Worm (Caenorhabditis elegans) whole organism, L4 larva: ENCODE results near the gene F43C11.2.
A peak's percentile ranks its signal among the peaks of the same experiment; 100 is the strongest.

Source experiments
- F37D6.2 ChIP-seq: sonication (generic microtip); optimal IDR thresholded peaks from 2 replicates; lab custom pipeline; 2016; ENCODE audit warnings: mild to moderate bottlenecking, missing genetic modification characterization, missing compliant biosample characterization
- T26A8.4 ChIP-seq: fragments of 200-800 bp; sonication (Bioruptor generic); IDR thresholded peaks from 2 replicates; pipeline ENCODE4 v1.3.6; 2022; ENCODE audit warnings: missing genetic modification characterization, missing compliant biosample characterization
- Y5F2A.4 ChIP-seq: fragments of 200-800 bp; sonication (Bioruptor generic); optimal IDR thresholded peaks from 2 replicates; lab custom pipeline; 2018; ENCODE audit warnings: mild to moderate bottlenecking, missing genetic modification characterization, missing compliant biosample characterization
- Y75B8A.6 ChIP-seq: fragments of 200-800 bp; sonication (Bioruptor generic); IDR thresholded peaks from 2 replicates; pipeline ENCODE4 v1.3.6; 2022; ENCODE audit warnings: missing genetic modification reagents, missing genetic modification characterization, missing compliant biosample characterization
- aha-1 ChIP-seq: fragments of 150-350 bp; peaks from one replicate; lab custom pipeline; 2014; ENCODE audit warnings: missing biosample characterization, missing genetic modification characterization
- attf-4 ChIP-seq: sonication (generic microtip); optimal IDR thresholded peaks from 3 replicates; lab custom pipeline; 2017; ENCODE audit warnings: missing biosample characterization, missing genetic modification characterization
- ceh-20 ChIP-seq: fragments of 200-800 bp; sonication (Bioruptor generic); IDR thresholded peaks from 2 replicates; pipeline ENCODE4 v1.3.6; 2022; ENCODE audit warnings: missing genetic modification reagents, missing genetic modification characterization, missing compliant biosample characterization
- ceh-44 ChIP-seq: fragments of 200-800 bp; sonication (Bioruptor generic); IDR thresholded peaks from 2 replicates; pipeline ENCODE4 v1.3.6; 2022; ENCODE audit warnings: missing genetic modification reagents, missing genetic modification characterization, missing compliant biosample characterization
- daf-12 ChIP-seq: fragments of 150-350 bp; optimal IDR thresholded peaks from 2 replicates; lab custom pipeline; 2014; ENCODE audit warnings: missing biosample characterization, missing genetic modification reagents, missing genetic modification characterization
- dmd-8 ChIP-seq: fragments of 200-800 bp; sonication (Bioruptor generic); IDR thresholded peaks from 2 replicates; pipeline ENCODE4 v1.3.6; 2022; ENCODE audit warnings: missing genetic modification characterization, missing compliant biosample characterization
- dpl-1 ChIP-seq: fragments of 150-350 bp; optimal IDR thresholded peaks from 2 replicates; lab custom pipeline; 2014; ENCODE audit warnings: missing biosample characterization, missing genetic modification reagents, missing genetic modification characterization
- gei-8 ChIP-seq: fragments of 200-800 bp; sonication (Bioruptor generic); optimal IDR thresholded peaks from 2 replicates; lab custom pipeline; 2018; ENCODE audit warnings: mild to moderate bottlenecking, missing genetic modification characterization, missing compliant biosample characterization
- hif-1 ChIP-seq, 2 experiments: sonication (generic microtip); optimal IDR thresholded peaks; 2 replicates each; lab custom pipeline; 2016 to 2017; ENCODE audit warnings: missing compliant biosample characterization in 2 of 2, missing genetic modification characterization in 2 of 2, missing genetic modification reagents in 2 of 2, missing genotype in 2 of 2, mild to moderate bottlenecking in 1 of 2
- hlh-30 ChIP-seq: sonication (generic microtip); optimal IDR thresholded peaks from 2 replicates; lab custom pipeline; 2017; ENCODE audit warnings: antibody characterized with exemption, mild to moderate bottlenecking, missing genetic modification characterization, missing compliant biosample characterization; ENCODE audit not compliant: insufficient read depth
- jun-1 ChIP-seq: fragments of 150-350 bp; optimal IDR thresholded peaks from 2 replicates; lab custom pipeline; 2014; ENCODE audit warnings: missing biosample characterization, missing genetic modification reagents, missing genetic modification characterization
- lin-1 ChIP-seq: fragments of 200-800 bp; sonication (Bioruptor generic); IDR thresholded peaks from 2 replicates; pipeline ENCODE4 v1.3.6; 2022; ENCODE audit warnings: missing genetic modification reagents, missing genetic modification characterization, missing compliant biosample characterization
- lin-38 ChIP-seq: fragments of 200-800 bp; sonication (Bioruptor generic); IDR thresholded peaks from 2 replicates; pipeline ENCODE4 v1.3.6; 2022; ENCODE audit warnings: missing genetic modification reagents, missing genetic modification characterization, missing compliant biosample characterization
- lsy-2 ChIP-seq, 2 experiments: fragments of 150-350 bp in 1 of 2; sonication (generic microtip) in 1 of 2; optimal IDR thresholded peaks; 2 replicates each; lab custom pipeline; 2014 to 2017; ENCODE audit warnings: missing biosample characterization in 2 of 2, missing genetic modification characterization in 2 of 2
- madf-5 ChIP-seq, 2 experiments: fragments of 200-800 bp; sonication (Bioruptor generic); IDR thresholded peaks; 2 replicates each; pipeline ENCODE4 v1.3.6; 2022; ENCODE audit warnings: missing compliant biosample characterization in 2 of 2, missing genetic modification characterization in 2 of 2
- mdl-1 ChIP-seq, 2 experiments: fragments of 150-350 bp in 1 of 2; sonication (generic microtip) in 1 of 2; optimal IDR thresholded peaks; 2 replicates each; lab custom pipeline; 2014 to 2017; ENCODE audit warnings: missing biosample characterization in 2 of 2, missing genetic modification characterization in 2 of 2
- mdt-29 ChIP-seq: fragments of 200-800 bp; sonication (Bioruptor generic); IDR thresholded peaks from 2 replicates; pipeline ENCODE4 v1.3.6; 2022; ENCODE audit warnings: missing genetic modification reagents, missing genetic modification characterization, missing compliant biosample characterization
- nhr-10 ChIP-seq: fragments of 150-350 bp; optimal IDR thresholded peaks from 2 replicates; lab custom pipeline; 2014; ENCODE audit warnings: missing biosample characterization, missing genetic modification characterization
- nhr-25 ChIP-seq: sonication (generic microtip); optimal IDR thresholded peaks from 2 replicates; lab custom pipeline; 2017; ENCODE audit warnings: missing genetic modification characterization, mild to moderate bottlenecking, missing compliant biosample characterization, antibody characterized with exemption, moderate library complexity, borderline replicate concordance; ENCODE audit not compliant: insufficient read depth
- nhr-28 ChIP-seq: fragments of 150-350 bp; optimal IDR thresholded peaks from 2 replicates; lab custom pipeline; 2014; ENCODE audit warnings: missing biosample characterization, missing genetic modification characterization
- nhr-41 ChIP-seq: fragments of 200-800 bp; sonication (Bioruptor generic); IDR thresholded peaks from 2 replicates; pipeline ENCODE4 v1.3.6; 2022; ENCODE audit warnings: missing genetic modification reagents, missing genetic modification characterization, missing compliant biosample characterization
- nhr-48 ChIP-seq: sonication (generic microtip); optimal IDR thresholded peaks from 2 replicates; lab custom pipeline; 2016; ENCODE audit warnings: mild to moderate bottlenecking, missing genetic modification characterization, missing compliant biosample characterization
- nhr-6 ChIP-seq: fragments of 150-350 bp; optimal IDR thresholded peaks from 2 replicates; lab custom pipeline; 2014; ENCODE audit warnings: missing biosample characterization, missing genetic modification characterization
- nhr-77 ChIP-seq: fragments of 150-350 bp; optimal IDR thresholded peaks from 2 replicates; lab custom pipeline; 2014; ENCODE audit warnings: missing biosample characterization, missing genetic modification characterization
- pqm-1 ChIP-seq: sonication (generic microtip); optimal IDR thresholded peaks from 2 replicates; lab custom pipeline; 2017; ENCODE audit warnings: missing biosample characterization, missing genetic modification characterization
- rbr-2 ChIP-seq: sonication (generic microtip); optimal IDR thresholded peaks from 2 replicates; lab custom pipeline; 2016; ENCODE audit warnings: missing genotype, missing genetic modification characterization, missing compliant biosample characterization
- saeg-2 ChIP-seq: fragments of 200-800 bp; sonication (Bioruptor generic); IDR thresholded peaks from 2 replicates; pipeline ENCODE4 v1.3.6; 2022; ENCODE audit warnings: missing genetic modification reagents, missing genetic modification characterization, missing compliant biosample characterization
- sdz-12 ChIP-seq: fragments of 200-800 bp; sonication (Bioruptor generic); optimal IDR thresholded peaks from 2 replicates; lab custom pipeline; 2018; ENCODE audit warnings: mild to moderate bottlenecking, missing genetic modification characterization, missing compliant biosample characterization
- skn-1 ChIP-seq: fragments of 150-350 bp; optimal IDR thresholded peaks from 2 replicates; lab custom pipeline; 2014; ENCODE audit warnings: missing biosample characterization, missing genetic modification characterization
- spr-1 ChIP-seq: sonication (generic microtip); optimal IDR thresholded peaks from 2 replicates; lab custom pipeline; 2016; ENCODE audit warnings: mild to moderate bottlenecking, missing genetic modification characterization, missing compliant biosample characterization
- spr-3 ChIP-seq: fragments of 200-800 bp; sonication (Bioruptor generic); optimal IDR thresholded peaks from 2 replicates; lab custom pipeline; 2018; ENCODE audit warnings: mild to moderate bottlenecking, missing genetic modification characterization, missing compliant biosample characterization
- unc-62 ChIP-seq, 3 experiments: fragments of 150-350 bp in 1 of 3; sonication (generic microtip); optimal IDR thresholded peaks in 2 of 3; peaks in 1 of 3; 1 replicate in 1 of 3; 2 replicates in 2 of 3; lab custom pipeline; 2014 to 2017; ENCODE audit warnings: missing biosample characterization in 3 of 3, missing genetic modification characterization in 3 of 3, missing genetic modification reagents in 3 of 3, missing genotype in 1 of 3

Gene F43C11.2

DNA sequence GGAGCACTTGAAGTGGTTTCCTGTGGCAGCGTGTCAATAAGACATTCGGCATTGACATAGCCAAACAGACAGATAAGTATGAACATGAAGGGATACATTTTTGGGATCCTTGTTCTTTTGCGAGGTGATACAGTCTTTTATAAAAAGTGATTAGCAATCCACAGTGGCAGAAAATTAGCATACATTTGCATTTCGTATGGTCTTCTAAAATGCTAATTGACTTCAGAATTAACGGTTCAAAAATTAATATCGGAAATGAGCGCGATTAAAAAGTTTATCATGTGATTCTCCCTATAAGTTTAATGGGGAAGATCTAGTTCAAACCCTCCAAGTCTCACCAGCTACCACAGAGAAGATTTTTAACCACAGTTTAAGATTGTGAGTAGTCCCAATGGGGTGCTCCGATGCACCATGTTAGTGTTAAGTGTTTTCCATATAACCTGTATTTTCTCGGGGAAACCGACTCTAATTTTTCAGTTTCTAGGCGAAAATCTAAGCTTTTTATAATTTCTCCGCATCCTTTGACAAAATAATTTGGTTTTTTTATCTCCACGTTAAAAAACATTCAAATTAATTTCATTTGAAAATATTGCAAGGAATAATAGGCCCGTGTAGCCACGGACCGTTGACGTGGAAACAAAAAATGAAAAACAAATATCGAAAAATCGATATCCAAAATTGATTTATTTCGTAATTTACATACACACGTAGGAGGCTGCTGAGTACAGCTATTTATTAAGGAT, 12.2 kb downstream of the F43C11.2 start, which contains the start of the genes F43C11.12 and F16G10.5:
F43C11.12 (minus strand) TSS at position 101 of the 743 bp plus-strand sequence.
F16G10.5 (plus strand) TSS at position 693 of the 743 bp plus-strand sequence.
- TF ChIP-seq F37D6.2: no peak
- TF ChIP-seq nhr-10 (tag; lab: Kevin White, UChicago): no peak
- TF ChIP-seq nhr-77 (tag; lab: Kevin White, UChicago): no peak
- TF ChIP-seq unc-62 (GFP tag; optimal IDR thresholded peaks at IDR 0.05 in 1 of 2; lab: Kevin White, UChicago): peak in 1 of 2 experiments; percentile 32
- TF ChIP-seq unc-62 (tag; optimal IDR thresholded peaks at IDR 0.05; lab: Kevin White, UChicago): no peak
- no peak for TF ChIP-seq dmd-8 (GFP tag; lab: Robert Waterston, UW)
- no peak for TF ChIP-seq Y5F2A.4 (GFP tag; lab: Kevin White, UChicago)
- TF ChIP-seq, all 104 proteins: peak for 1

DNA sequence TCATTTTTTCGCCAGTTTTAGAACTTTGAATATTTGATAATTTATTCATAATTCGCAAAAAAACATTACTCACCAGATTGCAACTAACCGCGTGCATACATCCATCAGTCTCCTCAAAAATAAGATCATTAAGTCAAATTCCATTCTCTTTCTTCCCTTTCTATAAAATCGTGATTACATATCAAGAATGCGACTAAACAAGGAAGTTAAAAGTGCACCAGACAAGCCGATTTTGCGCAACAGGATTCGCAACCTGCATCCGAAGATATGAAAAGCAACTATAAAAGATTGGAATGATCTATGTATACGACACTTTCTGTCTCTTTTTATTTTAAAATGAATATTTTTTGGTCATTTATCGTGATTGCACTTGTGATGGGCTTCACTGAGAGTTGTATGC, 14.4 kb downstream of the F43C11.2 start, which contains the start of gene hpo-25:
hpo-25 (plus strand) TSS at position 301 of the 400 bp plus-strand sequence.
- no peak for TF ChIP-seq rbr-2 (tag; lab: Kevin White, UChicago)
- no peak for TF ChIP-seq lin-38 (GFP tag; lab: Robert Waterston, UW)
- TF ChIP-seq nhr-28 (tag; lab: Kevin White, UChicago): no peak
- TF ChIP-seq aha-1 (tag; lab: Kevin White, UChicago): peak; percentile 6
- TF ChIP-seq daf-12: no peak

DNA sequence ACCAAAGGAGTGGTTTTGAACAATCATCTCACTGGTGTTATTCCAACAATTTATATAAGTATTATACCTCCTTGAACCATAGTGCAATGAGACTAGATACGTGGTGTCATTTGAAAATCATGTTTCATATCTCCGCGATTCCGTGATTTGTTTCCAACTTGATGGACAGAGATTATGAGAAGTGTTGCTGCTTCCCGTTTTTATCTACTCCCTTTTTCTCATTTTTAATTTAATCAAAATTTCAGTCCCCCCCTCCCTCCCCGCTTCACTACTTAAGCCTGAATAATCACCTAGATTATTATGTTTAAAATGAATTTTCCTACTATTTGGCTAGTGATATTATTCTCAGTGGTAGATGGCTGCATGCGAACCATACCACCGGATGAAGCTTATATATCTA, 17.5 kb downstream of the F43C11.2 start, which contains the start of gene F16G10.3:
F16G10.3 (plus strand) TSS at position 301 of the 400 bp plus-strand sequence.
- TF ChIP-seq gei-8 (GFP tag; lab: Kevin White, UChicago): no peak
- TF ChIP-seq aha-1 (tag; lab: Kevin White, UChicago): peak; percentile 66

DNA sequence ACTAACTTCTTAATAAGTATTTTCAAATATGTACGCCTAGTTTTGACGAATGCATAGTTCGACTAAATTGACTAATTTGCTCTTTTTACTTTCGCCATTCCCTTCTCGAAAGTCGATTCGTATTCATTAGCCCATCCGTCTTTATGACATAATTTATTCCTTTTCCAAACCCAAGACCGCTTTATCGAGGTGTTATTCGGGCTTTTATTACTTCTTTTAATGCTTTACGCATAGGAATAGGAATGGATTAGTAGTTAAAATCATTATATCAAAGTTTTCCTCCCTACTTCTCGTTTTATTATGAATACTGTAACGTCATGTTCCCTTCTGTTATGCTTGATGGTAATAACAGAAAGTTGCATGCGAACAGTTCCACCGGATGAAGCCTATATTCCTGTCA, 20.4 kb downstream of the F43C11.2 start, which contains the start of gene F16G10.2:
F16G10.2 (plus strand) TSS at position 301 of the 400 bp plus-strand sequence.
- TF ChIP-seq gei-8 (GFP tag; lab: Kevin White, UChicago): no peak
- TF ChIP-seq unc-62 (GFP tag; optimal IDR thresholded peaks at IDR 0.05 in 1 of 2; lab: Kevin White, UChicago): peak in 1 of 2 experiments; percentile 79
- TF ChIP-seq unc-62 (tag; optimal IDR thresholded peaks at IDR 0.05; lab: Kevin White, UChicago): no peak

DNA sequence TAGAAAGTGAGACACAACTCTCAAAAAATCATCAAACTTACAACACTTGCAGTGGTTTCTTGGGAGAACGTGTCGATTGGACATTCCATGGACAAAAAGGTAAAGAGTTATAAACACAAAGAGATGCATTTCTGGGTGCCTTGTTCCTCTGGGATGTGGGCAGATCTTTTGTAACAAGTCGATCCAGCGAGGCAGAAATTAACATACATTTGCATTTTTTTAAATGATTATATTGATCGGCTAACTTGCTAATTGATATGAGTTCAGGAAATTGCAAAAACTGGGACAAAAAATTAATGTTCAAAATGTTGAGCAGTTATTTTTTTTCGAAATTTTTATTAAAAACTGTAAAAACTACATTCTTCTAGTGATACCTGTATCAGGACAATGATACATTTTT, 23.2 kb downstream of the F43C11.2 start, which contains the start of gene F16G10.6:
F16G10.6 (minus strand) TSS at position 101 of the 400 bp plus-strand sequence.
- TF ChIP-seq unc-62 (GFP tag; optimal IDR thresholded peaks at IDR 0.05 in 1 of 2; lab: Kevin White, UChicago): peak in 1 of 2 experiments; percentile 1
- TF ChIP-seq unc-62 (tag; optimal IDR thresholded peaks at IDR 0.05; lab: Kevin White, UChicago): no peak
- TF ChIP-seq skn-1 (tag; lab: Kevin White, UChicago): no peak

DNA sequence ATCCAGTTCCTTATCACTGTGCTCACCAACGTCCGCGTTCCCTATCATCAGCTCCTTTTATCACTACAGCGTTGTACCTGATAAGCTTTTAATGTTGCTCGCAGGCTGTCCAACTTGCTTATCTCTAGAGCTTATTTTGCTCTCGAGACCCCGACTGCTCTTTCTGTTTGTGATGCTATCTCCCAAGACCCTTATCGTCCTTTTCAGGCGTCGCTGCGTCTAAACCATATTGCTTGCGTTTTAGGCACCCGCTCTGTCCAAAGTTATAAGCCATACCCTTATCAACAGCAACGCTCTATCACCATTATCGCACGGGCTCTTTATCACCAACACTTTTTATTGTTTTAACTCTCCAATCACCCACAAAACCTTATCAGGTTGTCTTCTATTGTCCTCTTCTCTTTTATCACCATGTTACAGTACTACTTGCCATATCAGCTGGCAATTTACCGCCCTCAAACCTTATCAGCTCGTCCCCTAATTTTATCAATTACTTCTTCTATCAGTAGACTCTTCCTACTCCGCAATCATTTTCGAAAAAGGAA, 24.0 kb downstream of the F43C11.2 start:
- TF ChIP-seq ceh-44 (no peak), attf-4 (no peak), pqm-1 (tag; lab: Kevin White, UChicago) (peak; percentile 100), Y75B8A.6 (GFP tag; lab: Robert Waterston, UW) (peak; percentile 58; the same call in 1 of the 2 replicates), nhr-25 (tag; lab: Kevin White, UChicago) (no peak), jun-1 (peak; percentile 95), nhr-48 (tag; lab: Kevin White, UChicago) (peak; percentile 95), spr-3 (GFP tag; lab: Kevin White, UChicago) (no peak), nhr-6 (peak; percentile 51), lin-1 (peak; percentile 98), mdl-1 (tag; optimal IDR thresholded peaks at IDR 0.05; lab: Kevin White, UChicago) (peak in 1 of 2 experiments; percentile 30), nhr-10 (tag; lab: Kevin White, UChicago) (peak; percentile 60), T26A8.4 (GFP tag; lab: Robert Waterston, UW) (peak; percentile 55; the same call in 1 of the 2 replicates), nhr-41 (GFP tag; lab: Robert Waterston, UW) (peak; percentile 93), lsy-2 (tag; optimal IDR thresholded peaks at IDR 0.05; lab: Kevin White, UChicago) (peak; percentile 89 to 94), spr-1 (tag; lab: Kevin White, UChicago) (peak; percentile 29), madf-5 (GFP tag; IDR thresholded peaks at IDR 0.05; lab: Robert Waterston, UW) (no peak), ceh-20 (GFP tag; lab: Robert Waterston, UW) (peak; percentile 84; the same call in 1 of the 2 replicates), saeg-2 (GFP tag; lab: Robert Waterston, UW) (peak; percentile 77; the same call in 1 of the 2 replicates), hif-1 (tag; optimal IDR thresholded peaks at IDR 0.05; lab: Kevin White, UChicago) (no peak), sdz-12 (no peak), hlh-30 (no peak), dpl-1 (GFP tag; lab: Kevin White, UChicago) (peak; percentile 35), mdt-29 (GFP tag; lab: Robert Waterston, UW) (peak; percentile 51; the same call in 1 of the 2 replicates)
